Worm (Caenorhabditis elegans): ENCODE measurements around the gene sax-2.

- TF ChIP-seq dsc-1 (tag; optimal IDR thresholded peaks at IDR 0.05) (no peak), C16A3.4 (tag; optimal IDR thresholded peaks at IDR 0.05) (no peak)
Measured at ce11 chrIII:5136033-5136597, 26.6 kb downstream of the sax-2 start, which contains the start of gene tbx-2.

All from whole organism, L1 larva.